Fruit fly (Drosophila melanogaster) whole organism, pupa: ENCODE results near the gene CG32388.

Experiments used
- CG10348 ChIP-seq: fragments of 200-800 bp; sonication (Bioruptor generic); IDR thresholded peaks from 2 replicates; pipeline ENCODE4 v1.3.6; 2022; ENCODE audit warnings: missing biosample characterization, missing genetic modification characterization
- CG13204 ChIP-seq: fragments of 200-800 bp; sonication (Bioruptor generic); optimal IDR thresholded peaks from 2 replicates; lab custom pipeline; 2018; ENCODE audit warnings: missing biosample characterization, mild to moderate bottlenecking, missing genetic modification characterization, moderate library complexity
- CG15710 ChIP-seq: fragments of 200-800 bp; sonication (Bioruptor generic); optimal IDR thresholded peaks from 2 replicates; lab custom pipeline; 2018; ENCODE audit warnings: missing biosample characterization, mild to moderate bottlenecking, missing genetic modification characterization, moderate library complexity
- CG17806 ChIP-seq: fragments of 200-800 bp; sonication (Bioruptor generic); optimal IDR thresholded peaks from 2 replicates; lab custom pipeline; 2018; ENCODE audit warnings: missing biosample characterization, mild to moderate bottlenecking, missing genetic modification characterization, moderate library complexity
- CG34367 ChIP-seq: fragments of 200-800 bp; sonication (Bioruptor generic); optimal IDR thresholded peaks from 2 replicates; lab custom pipeline; 2018; ENCODE audit warnings: missing biosample characterization, mild to moderate bottlenecking, missing genetic modification characterization
- CG8301 ChIP-seq: fragments of 200-800 bp; sonication (Bioruptor generic); optimal IDR thresholded peaks from 2 replicates; lab custom pipeline; 2018; ENCODE audit warnings: missing biosample characterization, mild to moderate bottlenecking, missing genetic modification characterization
- CG9948 ChIP-seq: fragments of 200-800 bp; sonication (Bioruptor generic); optimal IDR thresholded peaks from 2 replicates; lab custom pipeline; 2018; ENCODE audit warnings: missing biosample characterization, mild to moderate bottlenecking, missing genetic modification characterization, moderate library complexity
- Pif1B ChIP-seq: fragments of 200-800 bp; sonication (Bioruptor generic); optimal IDR thresholded peaks from 3 replicates; lab custom pipeline; 2016; ENCODE audit warnings: missing biosample characterization, missing genetic modification characterization
- gl ChIP-seq: fragments of 200-800 bp; sonication (Bioruptor generic); optimal IDR thresholded peaks from 2 replicates; lab custom pipeline; 2018; ENCODE audit warnings: missing biosample characterization, mild to moderate bottlenecking, missing genetic modification characterization

DNA sequence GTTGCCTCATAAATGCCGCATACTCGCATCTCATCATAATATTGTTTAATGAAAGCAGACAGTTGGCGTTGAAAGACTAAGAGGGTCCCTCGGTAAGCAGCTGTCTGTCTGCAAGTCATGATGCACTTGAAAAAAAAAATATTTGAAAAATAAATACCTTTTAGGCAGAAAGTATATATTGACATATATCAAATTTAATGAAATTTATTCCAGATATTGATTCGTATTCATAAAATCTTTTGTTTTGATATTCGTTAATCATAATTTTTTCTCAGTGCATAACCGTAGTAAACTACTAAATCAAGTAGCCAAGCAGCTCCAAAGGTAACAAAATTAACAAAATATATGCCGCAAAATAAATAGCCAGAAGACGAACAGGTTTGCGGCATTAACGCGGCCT lies 17.5 kb upstream of the CG32388 start:
- TF ChIP-seq CG8301 (tag; lab: Kevin White, UChicago) (no peak), CG15710 (tag; lab: Kevin White, UChicago) (no peak), CG9948 (tag; lab: Kevin White, UChicago) (no peak), CG10348 (no peak), CG17806 (no peak), gl (tag; lab: Kevin White, UChicago) (no peak), Pif1B (GFP tag; lab: Kevin White, UChicago) (no peak), CG34367 (tag; lab: Kevin White, UChicago) (no peak), CG13204 (GFP tag; lab: Kevin White, UChicago) (no peak)
